Fruit fly (Drosophila melanogaster): ENCODE measurements around the gene CG10098.

DNA sequence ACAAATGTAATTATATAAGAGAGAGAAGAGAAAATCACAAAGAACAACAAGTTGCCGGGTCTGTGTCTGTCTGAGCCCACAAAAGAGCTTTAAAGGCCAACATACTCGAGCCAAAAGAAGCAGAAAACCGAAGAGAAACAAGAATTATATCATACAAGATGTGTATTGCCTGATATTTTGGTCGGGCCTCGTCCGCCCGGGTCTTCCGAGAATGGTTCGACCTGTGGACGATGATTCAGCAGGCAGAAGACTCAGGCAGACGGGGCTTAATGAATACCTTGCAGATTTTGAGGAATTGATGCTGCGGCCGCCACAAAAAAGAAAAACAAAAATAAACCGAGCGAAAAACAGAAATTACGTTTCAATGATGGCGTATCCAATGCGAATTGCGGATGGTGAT, 48.6 kb downstream of the CG10098 start:
- no peak for TF ChIP-seq psq (optimal IDR thresholded peaks at IDR 0.05)
- no peak for TF ChIP-seq Myc (optimal IDR thresholded peaks at IDR 0.05)
- TF ChIP-seq Sin3A (optimal IDR thresholded peaks at IDR 0.05): no peak

Measured in Kc167 (cell line).